Worm (Caenorhabditis elegans) whole organism, mixed stage, embryonic: ENCODE data around the gene srv-5.
A peak's percentile ranks its signal among the peaks of the same experiment; 100 is the strongest.

Experiments
- M03D4.4 ChIP-seq: sonication (generic microtip); optimal IDR thresholded peaks from 2 replicates; lab custom pipeline; 2017; ENCODE audit warnings: mild to moderate bottlenecking, missing genetic modification characterization, missing compliant biosample characterization
- bed-3 ChIP-seq: fragments of 200-800 bp; sonication (Bioruptor generic); optimal IDR thresholded peaks from 3 replicates; lab custom pipeline; 2018; ENCODE audit warnings: mild to moderate bottlenecking, missing genetic modification characterization, moderate library complexity, missing compliant biosample characterization
- blmp-1 ChIP-seq: fragments of 150-350 bp; optimal IDR thresholded peaks from 2 replicates; lab custom pipeline; 2014; ENCODE audit warnings: missing biosample characterization, missing genetic modification characterization
- ceh-39 ChIP-seq: fragments of 150-350 bp; optimal IDR thresholded peaks from 2 replicates; lab custom pipeline; 2014; ENCODE audit warnings: missing biosample characterization, missing genetic modification characterization
- ceh-43 ChIP-seq: fragments of 200-800 bp; sonication (Bioruptor generic); optimal IDR thresholded peaks from 2 replicates; lab custom pipeline; 2018; ENCODE audit warnings: mild to moderate bottlenecking, missing genetic modification characterization, moderate library complexity, missing compliant biosample characterization
- ceh-83 ChIP-seq: fragments of 200-800 bp; sonication (Bioruptor generic); optimal IDR thresholded peaks from 2 replicates; lab custom pipeline; 2018; ENCODE audit warnings: mild to moderate bottlenecking, missing genetic modification characterization, missing compliant biosample characterization
- ces-1 ChIP-seq: fragments of 150-350 bp; optimal IDR thresholded peaks from 2 replicates; lab custom pipeline; 2014; ENCODE audit warnings: missing biosample characterization, missing genetic modification reagents, missing genetic modification characterization
- cnd-1 ChIP-seq: fragments of 200-800 bp; sonication (Bioruptor generic); optimal IDR thresholded peaks from 2 replicates; lab custom pipeline; 2018; ENCODE audit warnings: mild to moderate bottlenecking, missing genetic modification characterization, missing compliant biosample characterization
- elt-1 ChIP-seq: sonication (generic microtip); optimal IDR thresholded peaks from 2 replicates; lab custom pipeline; 2017; ENCODE audit warnings: missing genetic modification characterization, mild to moderate bottlenecking, missing compliant biosample characterization, antibody characterized with exemption, moderate library complexity, borderline replicate concordance; ENCODE audit not compliant: insufficient read depth
- elt-3 ChIP-seq: fragments of 150-350 bp; optimal IDR thresholded peaks from 2 replicates; lab custom pipeline; 2014; ENCODE audit warnings: missing biosample characterization, missing genetic modification characterization
- flh-1 ChIP-seq: fragments of 200-800 bp; sonication (Bioruptor generic); optimal IDR thresholded peaks from 2 replicates; lab custom pipeline; 2018; ENCODE audit warnings: mild to moderate bottlenecking, missing genetic modification characterization, moderate library complexity, missing compliant biosample characterization
- ham-2 ChIP-seq: fragments of 200-800 bp; sonication (Bioruptor generic); optimal IDR thresholded peaks from 2 replicates; lab custom pipeline; 2018; ENCODE audit warnings: mild to moderate bottlenecking, missing genetic modification characterization, missing compliant biosample characterization
- hlh-1 ChIP-seq: fragments of 150-350 bp; optimal IDR thresholded peaks from 2 replicates; lab custom pipeline; 2014; ENCODE audit warnings: missing biosample characterization, missing genetic modification reagents, missing genetic modification characterization
- lin-13 ChIP-seq: fragments of 150-350 bp; optimal IDR thresholded peaks from 2 replicates; lab custom pipeline; 2014; ENCODE audit warnings: missing biosample characterization, missing genetic modification characterization
- lin-32 ChIP-seq: fragments of 200-800 bp; sonication (Bioruptor generic); optimal IDR thresholded peaks from 2 replicates; lab custom pipeline; 2018; ENCODE audit warnings: mild to moderate bottlenecking, missing genetic modification characterization, missing compliant biosample characterization
- lsy-2 ChIP-seq: fragments of 150-350 bp; optimal IDR thresholded peaks from 2 replicates; lab custom pipeline; 2014; ENCODE audit warnings: missing biosample characterization, missing genetic modification characterization
- mep-1 ChIP-seq: fragments of 150-350 bp; optimal IDR thresholded peaks from 2 replicates; lab custom pipeline; 2017; ENCODE audit warnings: missing biosample characterization, missing genetic modification reagents, missing genetic modification characterization, inconsistent platforms
- mls-2 ChIP-seq: sonication (generic microtip); optimal IDR thresholded peaks from 2 replicates; lab custom pipeline; 2016; ENCODE audit warnings: mild to moderate bottlenecking, missing genetic modification characterization, moderate library complexity, missing compliant biosample characterization
- nhr-12 ChIP-seq: fragments of 150-350 bp; optimal IDR thresholded peaks from 2 replicates; lab custom pipeline; 2014; ENCODE audit warnings: missing biosample characterization, missing genetic modification characterization
- nhr-237 ChIP-seq: fragments of 150-350 bp; optimal IDR thresholded peaks from 2 replicates; lab custom pipeline; 2014; ENCODE audit warnings: missing biosample characterization, missing genetic modification characterization
- nhr-76 ChIP-seq: sonication (generic microtip); optimal IDR thresholded peaks from 2 replicates; lab custom pipeline; 2017; ENCODE audit warnings: missing biosample characterization, missing genetic modification characterization
- pha-4 ChIP-seq: fragments of 150-350 bp; optimal IDR thresholded peaks from 2 replicates; lab custom pipeline; 2018; ENCODE audit warnings: missing biosample characterization, missing genetic modification reagents, missing genetic modification characterization
- sem-2 ChIP-seq: fragments of 200-800 bp; sonication (Bioruptor generic); optimal IDR thresholded peaks from 2 replicates; lab custom pipeline; 2018; ENCODE audit warnings: mild to moderate bottlenecking, missing genetic modification characterization, missing compliant biosample characterization
- snpc-4 ChIP-seq: fragments of 150-350 bp; optimal IDR thresholded peaks from 2 replicates; lab custom pipeline; 2014; ENCODE audit warnings: missing biosample characterization, missing genetic modification characterization
- sptf-1 ChIP-seq: sonication (generic microtip); optimal IDR thresholded peaks from 2 replicates; lab custom pipeline; 2017; ENCODE audit warnings: mild to moderate bottlenecking, missing genetic modification characterization, moderate library complexity, missing compliant biosample characterization
- tbx-8 ChIP-seq: fragments of 200-800 bp; sonication (Bioruptor generic); optimal IDR thresholded peaks from 2 replicates; lab custom pipeline; 2018; ENCODE audit warnings: mild to moderate bottlenecking, missing genetic modification characterization, moderate library complexity, missing compliant biosample characterization
- unc-120 ChIP-seq: sonication (generic microtip); optimal IDR thresholded peaks from 2 replicates; lab custom pipeline; 2017; ENCODE audit warnings: missing genetic modification characterization, missing compliant biosample characterization; ENCODE audit not compliant: poor library complexity, severe bottlenecking
- unc-39 ChIP-seq: fragments of 150-350 bp; optimal IDR thresholded peaks from 2 replicates; lab custom pipeline; 2014; ENCODE audit warnings: missing biosample characterization, missing genetic modification characterization
- unc-62 ChIP-seq: fragments of 150-350 bp; optimal IDR thresholded peaks from 2 replicates; lab custom pipeline; 2014; ENCODE audit warnings: missing biosample characterization, missing genetic modification reagents, missing genetic modification characterization
- zip-8 ChIP-seq: fragments of 150-350 bp; optimal IDR thresholded peaks from 2 replicates; lab custom pipeline; 2014; ENCODE audit warnings: missing biosample characterization, missing genetic modification characterization

The srv-5 gene

ce11 chrX:4283989-4284388 is 31.8 kb downstream of the srv-5 start, which contains the start of gene ets-10:
Gene ets-10, plus strand, starts transcription at chrX:4284189.
- TF ChIP-seq blmp-1 (tag; lab: Kevin White, UChicago) (no peak), snpc-4 (tag; lab: Kevin White, UChicago) (no peak), M03D4.4 (tag; lab: Kevin White, UChicago) (no peak), lin-32 (GFP tag; lab: Kevin White, UChicago) (no peak), unc-62 (GFP tag; lab: Kevin White, UChicago) (no peak)

- TF ChIP-seq lsy-2 (tag; lab: Kevin White, UChicago) (no peak), nhr-237 (tag; lab: Kevin White, UChicago) (no peak), bed-3 (GFP tag; lab: Kevin White, UChicago) (no peak), nhr-12 (tag; lab: Kevin White, UChicago) (no peak), flh-1 (GFP tag; lab: Kevin White, UChicago) (no peak), unc-120 (tag; lab: Kevin White, UChicago) (no peak), nhr-76 (no peak), elt-3 (tag; lab: Kevin White, UChicago) (no peak), unc-39 (tag; lab: Kevin White, UChicago) (no peak), ham-2 (GFP tag; lab: Kevin White, UChicago) (no peak), lin-13 (tag; lab: Kevin White, UChicago) (no peak), sptf-1 (tag; lab: Kevin White, UChicago) (no peak), ces-1 (no peak)
- TF ChIP-seq, all 35 proteins: peak for 0
Measured at ce11 chrX:4284470-4284869, 32.3 kb downstream of the srv-5 start.

- TF ChIP-seq bed-3 (GFP tag; lab: Kevin White, UChicago) (no peak), ces-1 (peak; percentile 34)
Measured at ce11 chrX:4285669-4286174, 33.6 kb downstream of the srv-5 start, which contains the start of gene cka-2. Gene cka-2, plus strand, starts transcription at chrX:4286124.

- no peak for TF ChIP-seq ceh-39 (tag; lab: Kevin White, UChicago)
- no peak for TF ChIP-seq M03D4.4 (tag; lab: Kevin White, UChicago)
- TF ChIP-seq pha-4 (tag; lab: Kevin White, UChicago): no peak
- TF ChIP-seq elt-1 (tag; lab: Kevin White, UChicago): no peak
- no peak for TF ChIP-seq mep-1 (tag; lab: Kevin White, UChicago)
- no peak for TF ChIP-seq zip-8 (tag; lab: Kevin White, UChicago)
- no peak for TF ChIP-seq blmp-1 (tag; lab: Kevin White, UChicago)
- no peak for TF ChIP-seq mls-2 (tag; lab: Kevin White, UChicago)
- no peak for TF ChIP-seq unc-39 (tag; lab: Kevin White, UChicago)
- no peak for TF ChIP-seq ceh-43
- TF ChIP-seq sem-2 (GFP tag; lab: Kevin White, UChicago): no peak
- no peak for TF ChIP-seq flh-1 (GFP tag; lab: Kevin White, UChicago)
- TF ChIP-seq sptf-1 (tag; lab: Kevin White, UChicago): no peak
- no peak for TF ChIP-seq nhr-76
- TF ChIP-seq lin-32 (GFP tag; lab: Kevin White, UChicago): no peak
- no peak for TF ChIP-seq ceh-83
- TF ChIP-seq snpc-4 (tag; lab: Kevin White, UChicago): no peak
- TF ChIP-seq elt-3 (tag; lab: Kevin White, UChicago): no peak
- no peak for TF ChIP-seq cnd-1 (tag; lab: Kevin White, UChicago)
- TF ChIP-seq, all 35 proteins: peak for 0
Measured at ce11 chrX:4289805-4290204, 37.7 kb downstream of the srv-5 start.

ce11 chrX:4294957-4295356 is 42.8 kb downstream of the srv-5 start:
- TF ChIP-seq nhr-12 (tag; lab: Kevin White, UChicago) (no peak), hlh-1 (tag; lab: Kevin White, UChicago) (peak; percentile 63), snpc-4 (tag; lab: Kevin White, UChicago) (no peak), ceh-83 (peak; percentile 37)

ce11 chrX:4295917-4296316 is 43.8 kb downstream of the srv-5 start:
- TF ChIP-seq unc-39 (tag; lab: Kevin White, UChicago) (no peak), unc-62 (GFP tag; lab: Kevin White, UChicago) (no peak), tbx-8 (no peak), elt-1 (tag; lab: Kevin White, UChicago) (no peak), ham-2 (GFP tag; lab: Kevin White, UChicago) (no peak), ceh-39 (tag; lab: Kevin White, UChicago) (no peak), lin-32 (GFP tag; lab: Kevin White, UChicago) (no peak), mls-2 (tag; lab: Kevin White, UChicago) (no peak), ceh-83 (no peak)
